Fruit fly (Drosophila melanogaster): ENCODE measurements around the gene CG17140.

The CG17140 gene

dm6 chr2L:10845564-10845963 lies at the start of gene CG17140, which contains the start of gene CG17139:
Gene CG17140, minus strand, starts transcription at chr2L:10845664.
Gene CG17139, minus strand, starts transcription at chr2L:10845664.
- TF ChIP-seq ttk (optimal IDR thresholded peaks at IDR 0.05) (no peak), psq (optimal IDR thresholded peaks at IDR 0.05) (no peak), Myc (optimal IDR thresholded peaks at IDR 0.05) (no peak), insv (optimal IDR thresholded peaks at IDR 0.05) (no peak), Sin3A (optimal IDR thresholded peaks at IDR 0.05) (no peak), h (optimal IDR thresholded peaks at IDR 0.05) (no peak)

dm6 chr2L:10888827-10889226 lies 43.4 kb upstream of the CG17140 start, which contains the start of gene CG14071:
Gene CG14071, minus strand, starts transcription at chr2L:10888927.
- TF ChIP-seq psq (optimal IDR thresholded peaks at IDR 0.05), result no peak
- TF ChIP-seq h (optimal IDR thresholded peaks at IDR 0.05), result no peak
- TF ChIP-seq Sin3A (optimal IDR thresholded peaks at IDR 0.05), result no peak
- TF ChIP-seq insv (optimal IDR thresholded peaks at IDR 0.05), result no peak
- TF ChIP-seq ttk (optimal IDR thresholded peaks at IDR 0.05), result no peak
- no peak for TF ChIP-seq Myc (optimal IDR thresholded peaks at IDR 0.05)

dm6 chr2L:10869867-10870266 lies 24.4 kb upstream of the CG17140 start, which contains the start of gene CG12517:
Gene CG12517, plus strand, starts transcription at chr2L:10870167.
- no peak for TF ChIP-seq h (optimal IDR thresholded peaks at IDR 0.05)
- TF ChIP-seq Myc (optimal IDR thresholded peaks at IDR 0.05), result no peak
- no peak for TF ChIP-seq insv (optimal IDR thresholded peaks at IDR 0.05)
- TF ChIP-seq psq (optimal IDR thresholded peaks at IDR 0.05), result no peak
- TF ChIP-seq Sin3A (optimal IDR thresholded peaks at IDR 0.05), result no peak
- TF ChIP-seq ttk (optimal IDR thresholded peaks at IDR 0.05), result no peak

- TF ChIP-seq psq (optimal IDR thresholded peaks at IDR 0.05) (no peak), Myc (optimal IDR thresholded peaks at IDR 0.05) (no peak), insv (optimal IDR thresholded peaks at IDR 0.05) (no peak), ttk (optimal IDR thresholded peaks at IDR 0.05) (no peak), h (optimal IDR thresholded peaks at IDR 0.05) (no peak), Sin3A (optimal IDR thresholded peaks at IDR 0.05) (no peak)
These were observed 12.9 kb upstream of the CG17140 start, which contains the start of the genes aurB and Stam for dm6 chr2L:10858064-10859047. Gene aurB, minus strand, starts transcription at chr2L:10858094. Gene Stam, plus strand, starts transcription at chr2L:10858536.

- TF ChIP-seq psq (optimal IDR thresholded peaks at IDR 0.05), result no peak
- no peak for TF ChIP-seq Sin3A (optimal IDR thresholded peaks at IDR 0.05)
- TF ChIP-seq insv (optimal IDR thresholded peaks at IDR 0.05), result no peak
- TF ChIP-seq h (optimal IDR thresholded peaks at IDR 0.05), result no peak
- TF ChIP-seq Myc (optimal IDR thresholded peaks at IDR 0.05), result no peak
- TF ChIP-seq ttk (optimal IDR thresholded peaks at IDR 0.05), result no peak
These were observed 11.0 kb upstream of the CG17140 start, which contains the start of gene Dnz1 for dm6 chr2L:10856328-10856942. Gene Dnz1, minus strand, starts transcription at chr2L:10856644.

- TF ChIP-seq Sin3A (optimal IDR thresholded peaks at IDR 0.05), result no peak
- no peak for TF ChIP-seq h (optimal IDR thresholded peaks at IDR 0.05)
- no peak for TF ChIP-seq insv (optimal IDR thresholded peaks at IDR 0.05)
- TF ChIP-seq psq (optimal IDR thresholded peaks at IDR 0.05), result no peak
- TF ChIP-seq ttk (optimal IDR thresholded peaks at IDR 0.05), result no peak
- no peak for TF ChIP-seq Myc (optimal IDR thresholded peaks at IDR 0.05)
These were observed 5.9 kb upstream of the CG17140 start for dm6 chr2L:10851336-10851862.

dm6 chr2L:10850320-10850990 lies 5.0 kb upstream of the CG17140 start, which contains the start of gene porin:
Gene porin, minus strand, starts transcription at chr2L:10850848.
- no peak for TF ChIP-seq Myc (optimal IDR thresholded peaks at IDR 0.05)
- TF ChIP-seq ttk (optimal IDR thresholded peaks at IDR 0.05), result no peak
- TF ChIP-seq Sin3A (optimal IDR thresholded peaks at IDR 0.05), result no peak
- TF ChIP-seq insv (optimal IDR thresholded peaks at IDR 0.05), result no peak
- no peak for TF ChIP-seq psq (optimal IDR thresholded peaks at IDR 0.05)
- no peak for TF ChIP-seq h (optimal IDR thresholded peaks at IDR 0.05)

dm6 chr2L:10849511-10850191 lies 4.2 kb upstream of the CG17140 start, which contains the start of gene SmydA-3:
Gene SmydA-3, plus strand, starts transcription at chr2L:10850141.
- TF ChIP-seq insv (optimal IDR thresholded peaks at IDR 0.05) (no peak), Myc (optimal IDR thresholded peaks at IDR 0.05) (no peak), h (optimal IDR thresholded peaks at IDR 0.05) (no peak), Sin3A (optimal IDR thresholded peaks at IDR 0.05) (no peak), psq (optimal IDR thresholded peaks at IDR 0.05) (no peak), ttk (optimal IDR thresholded peaks at IDR 0.05) (no peak)

dm6 chr2L:10846944-10847343 lies 1.5 kb upstream of the CG17140 start, which contains the start of gene Porin2:
Gene Porin2, minus strand, starts transcription at chr2L:10847044.
- no peak for TF ChIP-seq Sin3A (optimal IDR thresholded peaks at IDR 0.05)
- no peak for TF ChIP-seq insv (optimal IDR thresholded peaks at IDR 0.05)
- no peak for TF ChIP-seq Myc (optimal IDR thresholded peaks at IDR 0.05)
- TF ChIP-seq ttk (optimal IDR thresholded peaks at IDR 0.05), result no peak
- no peak for TF ChIP-seq psq (optimal IDR thresholded peaks at IDR 0.05)
- TF ChIP-seq h (optimal IDR thresholded peaks at IDR 0.05), result no peak

- TF ChIP-seq Myc (optimal IDR thresholded peaks at IDR 0.05) (no peak), h (optimal IDR thresholded peaks at IDR 0.05) (no peak), insv (optimal IDR thresholded peaks at IDR 0.05) (no peak), psq (optimal IDR thresholded peaks at IDR 0.05) (no peak), Sin3A (optimal IDR thresholded peaks at IDR 0.05) (no peak), ttk (optimal IDR thresholded peaks at IDR 0.05) (no peak)
These were observed 3.1 kb downstream of the CG17140 start, which contains the start of gene CG6700 for dm6 chr2L:10842326-10842725. Gene CG6700, minus strand, starts transcription at chr2L:10842597.

All from Kc167 (cell line).